Worm (Caenorhabditis elegans): ENCODE measurements around the gene K08B12.3.

The K08B12.3 gene

ce11 chrV:6226530-6227125 lies 8.3 kb upstream of the K08B12.3 start, which contains the start of gene W06H8.6 (continued):
- TF ChIP-seq nhr-102 (tag; optimal IDR thresholded peaks at IDR 0.05) (no peak), fos-1 (tag; optimal IDR thresholded peaks at IDR 0.05) (no peak), D1046.2 (GFP tag; IDR thresholded peaks at IDR 0.05) (no peak), hmg-1.1 (GFP tag; IDR thresholded peaks at IDR 0.05) (no peak), dmd-6 (GFP tag; IDR thresholded peaks at IDR 0.05) (peak; percentile 33), daf-16 (GFP tag; optimal IDR thresholded peaks at IDR 0.05) (no peak), daf-16 (tag; optimal IDR thresholded peaks at IDR 0.05) (peak; percentile 22), unc-130 (GFP tag; optimal IDR thresholded peaks at IDR 0.05) (no peak), vab-7 (GFP tag; IDR thresholded peaks at IDR 0.05) (0 out of 2 replicates have a peak, but pooled peaks have one; percentile 27), mdt-29 (GFP tag; IDR thresholded peaks at IDR 0.05) (peak; percentile 47; the same call in 1 of the 2 replicates), aha-1 (tag) (peak; percentile 58), ctbp-1 (GFP tag; IDR thresholded peaks at IDR 0.05) (no peak; the same call in 1 of the 2 replicates), nhr-77 (tag; optimal IDR thresholded peaks at IDR 0.05) (no peak), ceh-62 (tag; optimal IDR thresholded peaks at IDR 0.05) (no peak), lin-39 (tag; optimal IDR thresholded peaks at IDR 0.05) (no peak), nhr-25 (tag; optimal IDR thresholded peaks at IDR 0.05; ENCODE audit: borderline replicate concordance, insufficient read depth) (no peak), nhr-10 (tag; optimal IDR thresholded peaks at IDR 0.05) (no peak), nhr-111 (GFP tag; optimal IDR thresholded peaks at IDR 0.05) (no peak), nhr-42 (GFP tag; IDR thresholded peaks at IDR 0.05) (no peak), F10B5.3 (tag; optimal IDR thresholded peaks at IDR 0.05) (no peak), ces-1 (GFP tag; optimal IDR thresholded peaks at IDR 0.05) (no peak), madf-9 (GFP tag; conservative IDR thresholded peaks at IDR 0.05) (peak; percentile 61), nhr-48 (tag; optimal IDR thresholded peaks at IDR 0.05) (peak; percentile 14)

ce11 chrV:6227326-6228246 lies 7.4 kb upstream of the K08B12.3 start:
- peak; percentile 41 for TF ChIP-seq nhr-102 (tag; optimal IDR thresholded peaks at IDR 0.05)
- TF ChIP-seq rbr-2 (tag; optimal IDR thresholded peaks at IDR 0.05) = peak; percentile 96
- TF ChIP-seq lin-1 (GFP tag; IDR thresholded peaks at IDR 0.05) = peak; percentile 91
- TF ChIP-seq madf-5 (GFP tag; IDR thresholded peaks at IDR 0.05) = no peak; a peak in 1 of 4 replicates
- no peak for TF ChIP-seq dmd-9 (GFP tag; IDR thresholded peaks at IDR 0.05)
- TF ChIP-seq egl-43 (GFP tag; IDR thresholded peaks at IDR 0.05) = peak; percentile 88
- TF ChIP-seq sdz-12 (GFP tag; optimal IDR thresholded peaks at IDR 0.05) = no peak
- no peak for TF ChIP-seq F26F4.8 (GFP tag; conservative IDR thresholded peaks at IDR 0.05)
- no peak for TF ChIP-seq ZK337.2 (GFP tag; IDR thresholded peaks at IDR 0.05)
- peak; percentile 51 for TF ChIP-seq zip-2 (tag; optimal IDR thresholded peaks at IDR 0.05)
- TF ChIP-seq zip-11 (GFP tag; IDR thresholded peaks at IDR 0.05) = no peak
- TF ChIP-seq spr-1 (tag; optimal IDR thresholded peaks at IDR 0.05) = peak; percentile 90
- peak; percentile 56 for TF ChIP-seq gei-8 (GFP tag; optimal IDR thresholded peaks at IDR 0.05)
- peak; percentile 86 for TF ChIP-seq lsy-2 (tag; optimal IDR thresholded peaks at IDR 0.05)
- peak; percentile 99 for TF ChIP-seq ama-1 (optimal IDR thresholded peaks at IDR 0.05)
- peak; percentile 13 for TF ChIP-seq nhr-77 (tag; optimal IDR thresholded peaks at IDR 0.05)
- no peak for TF ChIP-seq aly-2 (tag; optimal IDR thresholded peaks at IDR 0.05)
- no peak for TF ChIP-seq D1046.2 (GFP tag; IDR thresholded peaks at IDR 0.05)
- no peak for TF ChIP-seq Y105C5A.15 (GFP tag; IDR thresholded peaks at IDR 0.05)
- no peak for TF ChIP-seq lin-13 (GFP tag; optimal IDR thresholded peaks at IDR 0.05)
- TF ChIP-seq mxl-3 (GFP tag; optimal IDR thresholded peaks at IDR 0.05) = peak; percentile 92
- TF ChIP-seq unc-39 (tag; optimal IDR thresholded peaks at IDR 0.05) = no peak
- TF ChIP-seq Y48G9A.11 (GFP tag; IDR thresholded peaks at IDR 0.05) = no peak
- TF ChIP-seq ctbp-1 (GFP tag; IDR thresholded peaks at IDR 0.05) = peak; percentile 97
- no peak for TF ChIP-seq lin-15B (tag; optimal IDR thresholded peaks at IDR 0.05)
- TF ChIP-seq dmd-6 (GFP tag; IDR thresholded peaks at IDR 0.05) = peak; percentile 95
- peak; percentile 48; the same call in 1 of the 2 replicates for TF ChIP-seq mdt-29 (GFP tag; IDR thresholded peaks at IDR 0.05)
- no peak for TF ChIP-seq snpc-4 (tag; optimal IDR thresholded peaks at IDR 0.05)
- peak; percentile 86 to 87 for TF ChIP-seq daf-16 (GFP tag; optimal IDR thresholded peaks at IDR 0.05)
- peak; percentile 93 for TF ChIP-seq daf-16 (tag; optimal IDR thresholded peaks at IDR 0.05)
- TF ChIP-seq daf-8 (GFP tag; IDR thresholded peaks at IDR 0.05) = no peak
- no peak for TF ChIP-seq ceh-82 (tag; optimal IDR thresholded peaks at IDR 0.05)
- peak; percentile 81 for TF ChIP-seq arid-1 (GFP tag; conservative IDR thresholded peaks at IDR 0.05)
